Fruit fly (Drosophila melanogaster): ENCODE measurements around the gene mRpL22.

DNA sequence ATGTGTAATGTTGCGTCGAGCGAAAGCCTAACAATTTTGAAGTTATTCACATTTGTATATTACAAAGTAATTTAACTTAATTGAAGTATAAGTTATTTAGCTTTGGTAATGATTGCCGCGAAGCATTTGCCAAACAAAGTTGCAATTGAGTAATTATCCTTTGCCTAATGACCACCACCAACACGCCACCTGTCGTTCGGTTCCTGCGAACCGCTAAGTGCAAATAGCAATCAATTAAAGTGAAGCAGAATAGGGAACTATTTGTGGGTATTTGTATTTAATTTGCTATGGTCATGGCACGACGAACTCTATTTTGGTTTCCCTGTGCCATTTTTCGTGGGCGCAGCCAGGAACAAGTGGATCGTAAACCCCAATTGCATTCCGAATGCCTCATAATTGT lies 36.9 kb downstream of the mRpL22 start:
- TF ChIP-seq Myc (optimal IDR thresholded peaks at IDR 0.05) (no peak), Sin3A (optimal IDR thresholded peaks at IDR 0.05) (no peak), h (optimal IDR thresholded peaks at IDR 0.05) (no peak)

All from Kc167 (cell line).